Fruit fly (Drosophila melanogaster) whole organism, embryonic: Measurements from ENCODE around the gene Ppox.

Source experiments
- Abd-B ChIP-seq: fragments of 200-800 bp; sonication (Bioruptor generic); optimal IDR thresholded peaks from 2 replicates; lab custom pipeline; 2018; ENCODE audit warnings: missing biosample characterization, mild to moderate bottlenecking, missing genetic modification characterization, moderate library complexity
- Awh ChIP-seq: fragments of 200-800 bp; sonication (Bioruptor generic); IDR thresholded peaks from 2 replicates; pipeline ENCODE4, ENCODE4 v1.3.6; 2022; ENCODE audit warnings: missing biosample characterization, missing genetic modification characterization
- B-H1 ChIP-seq: fragments of 200-800 bp; sonication (Bioruptor generic); IDR thresholded peaks from 3 replicates; pipeline ENCODE4 v1.3.6; 2022; ENCODE audit warnings: missing biosample characterization, missing genetic modification characterization
- B-H2 ChIP-seq: fragments of 200-800 bp; sonication (Bioruptor generic); optimal IDR thresholded peaks from 2 replicates; lab custom pipeline; 2018; ENCODE audit warnings: missing biosample characterization, mild to moderate bottlenecking, missing genetic modification characterization
- BEAF-32 ChIP-seq: fragments of 200-800 bp; sonication (Bioruptor generic); optimal IDR thresholded peaks from 3 replicates; lab custom pipeline; 2017; ENCODE audit warnings: missing biosample characterization, missing genetic modification characterization, mild to moderate bottlenecking, moderate library complexity, missing genetic modification reagents
- Bdp1 ChIP-seq: fragments of 200-800 bp; sonication (Bioruptor generic); optimal IDR thresholded peaks from 3 replicates; lab custom pipeline; 2016; ENCODE audit warnings: missing biosample characterization, missing genetic modification characterization
- BtbVII ChIP-seq: fragments of 200-800 bp; sonication (Bioruptor generic); optimal IDR thresholded peaks from 3 replicates; lab custom pipeline; 2017; ENCODE audit warnings: missing biosample characterization, mild to moderate bottlenecking, missing genetic modification characterization
- CG10979 ChIP-seq: fragments of 200-800 bp; sonication (Bioruptor generic); optimal IDR thresholded peaks from 2 replicates; lab custom pipeline; 2018; ENCODE audit warnings: missing biosample characterization, mild to moderate bottlenecking, missing genetic modification characterization, moderate library complexity
- CG12942 ChIP-seq: fragments of 200-800 bp; sonication (Bioruptor generic); optimal IDR thresholded peaks from 3 replicates; lab custom pipeline; 2016; ENCODE audit warnings: missing biosample characterization, missing genetic modification characterization
- CG14014 ChIP-seq: fragments of 200-800 bp; sonication (Bioruptor generic); IDR thresholded peaks from 2 replicates; pipeline ENCODE4 v1.3.6; 2022; ENCODE audit warnings: missing biosample characterization, missing genetic modification characterization
- CG17802 ChIP-seq: fragments of 200-800 bp; sonication (Bioruptor generic); optimal IDR thresholded peaks from 2 replicates; lab custom pipeline; 2018; ENCODE audit warnings: missing biosample characterization, mild to moderate bottlenecking, missing genetic modification characterization, moderate library complexity
- CG17829 ChIP-seq: fragments of 200-800 bp; optimal IDR thresholded peaks from 2 replicates; lab custom pipeline; 2019; ENCODE audit warnings: missing biosample characterization, mild to moderate bottlenecking, missing genetic modification characterization, moderate library complexity
- CG18262 ChIP-seq: fragments of 200-800 bp; optimal IDR thresholded peaks from 3 replicates; lab custom pipeline; 2019; ENCODE audit warnings: missing biosample characterization, mild to moderate bottlenecking, missing genetic modification characterization, moderate library complexity
- CG2120 ChIP-seq: fragments of 200-800 bp; sonication (Bioruptor generic); optimal IDR thresholded peaks from 3 replicates; lab custom pipeline; 2016; ENCODE audit warnings: missing biosample characterization, missing genetic modification characterization
- CG3281 ChIP-seq: fragments of 200-800 bp; sonication (Bioruptor generic); optimal IDR thresholded peaks from 3 replicates; lab custom pipeline; 2017; ENCODE audit warnings: missing biosample characterization, mild to moderate bottlenecking, missing genetic modification characterization
- CG4820 ChIP-seq: fragments of 200-800 bp; sonication (Bioruptor generic); optimal IDR thresholded peaks from 3 replicates; lab custom pipeline; 2016; ENCODE audit warnings: missing biosample characterization, missing genetic modification characterization
- CG7745 ChIP-seq: fragments of 200-800 bp; sonication (Bioruptor generic); optimal IDR thresholded peaks from 2 replicates; lab custom pipeline; 2018; ENCODE audit warnings: missing biosample characterization, mild to moderate bottlenecking, missing genetic modification characterization, moderate library complexity
- CG8765 ChIP-seq: fragments of 200-800 bp; sonication (Bioruptor generic); IDR thresholded peaks from 2 replicates; pipeline ENCODE4 v1.3.6; 2022; ENCODE audit warnings: missing biosample characterization, missing genetic modification characterization
- D19A ChIP-seq: fragments of 200-800 bp; optimal IDR thresholded peaks from 3 replicates; lab custom pipeline; 2019; ENCODE audit warnings: missing biosample characterization, mild to moderate bottlenecking, missing genetic modification characterization, moderate library complexity
- D19B ChIP-seq: fragments of 200-800 bp; sonication (Bioruptor generic); optimal IDR thresholded peaks from 2 replicates; lab custom pipeline; 2017; ENCODE audit warnings: missing biosample characterization, mild to moderate bottlenecking, missing genetic modification characterization
- E2f1 ChIP-seq: fragments of 200-800 bp; sonication (Bioruptor generic); IDR thresholded peaks from 2 replicates; pipeline ENCODE4 v1.3.6; 2022; ENCODE audit warnings: missing biosample characterization, missing genetic modification characterization
- Fer1 ChIP-seq: fragments of 200-800 bp; sonication (Bioruptor generic); optimal IDR thresholded peaks from 2 replicates; lab custom pipeline; 2017; ENCODE audit warnings: missing biosample characterization, mild to moderate bottlenecking, missing genetic modification characterization
- Fer3 ChIP-seq: fragments of 200-800 bp; sonication (Bioruptor generic); optimal IDR thresholded peaks from 2 replicates; lab custom pipeline; 2018; ENCODE audit warnings: missing biosample characterization, mild to moderate bottlenecking, missing genetic modification characterization, moderate library complexity
- Hmr ChIP-seq: fragments of 200-800 bp; sonication (Bioruptor generic); optimal IDR thresholded peaks from 3 replicates; lab custom pipeline; 2017; ENCODE audit warnings: mild to moderate bottlenecking, missing biosample characterization, missing genetic modification reagents, missing genetic modification characterization
- Hmx ChIP-seq: fragments of 200-800 bp; sonication (Bioruptor generic); optimal IDR thresholded peaks from 2 replicates; lab custom pipeline; 2016; ENCODE audit warnings: missing biosample characterization, missing genetic modification characterization
- MTF-1 ChIP-seq: fragments of 200-800 bp; sonication (Bioruptor generic); optimal IDR thresholded peaks from 2 replicates; lab custom pipeline; 2018; ENCODE audit warnings: missing biosample characterization, mild to moderate bottlenecking, missing genetic modification characterization, borderline replicate concordance
- Mes4 ChIP-seq: fragments of 200-800 bp; sonication (Bioruptor generic); optimal IDR thresholded peaks from 2 replicates; lab custom pipeline; 2016; ENCODE audit warnings: missing biosample characterization, missing genetic modification characterization
- NC2β ChIP-seq: fragments of 200-800 bp; sonication (Bioruptor generic); optimal IDR thresholded peaks from 2 replicates; lab custom pipeline; 2016; ENCODE audit warnings: missing biosample characterization, missing genetic modification characterization
- Neu2 ChIP-seq: fragments of 200-800 bp; sonication (Bioruptor generic); optimal IDR thresholded peaks from 3 replicates; lab custom pipeline; 2016; ENCODE audit warnings: missing biosample characterization, missing genetic modification characterization, borderline replicate concordance
- Optix ChIP-seq: fragments of 200-800 bp; sonication (Bioruptor generic); IDR thresholded peaks from 3 replicates; pipeline ENCODE4 v1.3.6; 2022; ENCODE audit warnings: missing biosample characterization, missing genetic modification characterization
- TFAM ChIP-seq: fragments of 200-800 bp; sonication (Bioruptor generic); optimal IDR thresholded peaks from 2 replicates; lab custom pipeline; 2017; ENCODE audit warnings: missing biosample characterization, missing genetic modification characterization, inconsistent platforms
- Taf1 ChIP-seq: fragments of 200-800 bp; sonication (Bioruptor generic); IDR thresholded peaks from 2 replicates; pipeline ENCODE4 v1.3.6; 2022; ENCODE audit warnings: missing biosample characterization, missing genetic modification characterization
- Trl ChIP-seq, 3 experiments: fragments of >200 bp in 2 of 3; fragments of 200-800 bp in 1 of 3; sonication (Bioruptor generic) in 1 of 3; optimal IDR thresholded peaks; 2 replicates in 1 of 3; 3 replicates in 2 of 3; lab custom pipeline; 2016 to 2017; ENCODE audit warnings: missing biosample characterization in 1 of 3, missing genetic modification characterization in 1 of 3
- abd-A ChIP-seq: fragments of 200-800 bp; sonication (Bioruptor generic); optimal IDR thresholded peaks from 3 replicates; lab custom pipeline; 2019; ENCODE audit warnings: missing biosample characterization, mild to moderate bottlenecking, missing genetic modification characterization, moderate library complexity
- ase ChIP-seq: fragments of 200-800 bp; sonication (Bioruptor generic); IDR thresholded peaks from 3 replicates; pipeline ENCODE4 v1.3.6; 2022; ENCODE audit warnings: missing biosample characterization, missing genetic modification characterization
- bigmax ChIP-seq: fragments of 200-800 bp; sonication (Bioruptor generic); optimal IDR thresholded peaks from 2 replicates; lab custom pipeline; 2018; ENCODE audit warnings: missing biosample characterization, mild to moderate bottlenecking, missing genetic modification characterization
- cad ChIP-seq: fragments of >200 bp; optimal IDR thresholded peaks from 2 replicates; lab custom pipeline; 2017; ENCODE audit warnings: missing biosample characterization, missing genetic modification characterization
- caup ChIP-seq: fragments of 200-800 bp; sonication (Bioruptor generic); optimal IDR thresholded peaks from 3 replicates; lab custom pipeline; 2017; ENCODE audit warnings: missing biosample characterization, mild to moderate bottlenecking, missing genetic modification characterization, moderate library complexity; ENCODE audit not compliant: severe bottlenecking
- chif ChIP-seq, 2 experiments: fragments of 200-800 bp; sonication (Bioruptor generic); optimal IDR thresholded peaks; 3 replicates each; lab custom pipeline; 2016; ENCODE audit warnings: missing biosample characterization in 2 of 2, missing genetic modification characterization in 2 of 2
- dpn ChIP-seq, 2 experiments: fragments of 200-800 bp; sonication (Bioruptor generic); optimal IDR thresholded peaks; 3 replicates each; lab custom pipeline; 2016; ENCODE audit warnings: missing biosample characterization in 2 of 2, missing genetic modification characterization in 2 of 2
- ewg ChIP-seq: fragments of 200-800 bp; sonication (Bioruptor generic); optimal IDR thresholded peaks from 3 replicates; lab custom pipeline; 2017; ENCODE audit warnings: mild to moderate bottlenecking, missing biosample characterization, missing genetic modification reagents, missing genetic modification characterization
- gcm ChIP-seq: fragments of 200-800 bp; sonication (Bioruptor generic); optimal IDR thresholded peaks from 2 replicates; lab custom pipeline; 2019; ENCODE audit warnings: missing biosample characterization, mild to moderate bottlenecking, missing genetic modification characterization, moderate library complexity
- her ChIP-seq: fragments of 200-800 bp; sonication (Bioruptor generic); optimal IDR thresholded peaks from 2 replicates; lab custom pipeline; 2016; ENCODE audit warnings: missing biosample characterization, missing genetic modification characterization
- ken ChIP-seq: fragments of 200-800 bp; sonication (Bioruptor generic); IDR thresholded peaks from 3 replicates; pipeline ENCODE4 v1.3.6; 2022; ENCODE audit warnings: missing biosample characterization, missing genetic modification characterization
- maf-S ChIP-seq: fragments of 200-800 bp; sonication (Bioruptor generic); optimal IDR thresholded peaks from 2 replicates; lab custom pipeline; 2016; ENCODE audit warnings: missing biosample characterization, missing genetic modification characterization
- peb ChIP-seq: fragments of 200-800 bp; sonication (Bioruptor generic); IDR thresholded peaks from 2 replicates; pipeline ENCODE4 v1.3.6; 2022; ENCODE audit warnings: missing biosample characterization, missing genetic modification characterization
- sens ChIP-seq: fragments of 200-800 bp; sonication (Bioruptor generic); peaks from one replicate; lab custom pipeline; 2016; ENCODE audit warnings: missing biosample characterization, missing genetic modification characterization
- sim ChIP-seq: fragments of 200-800 bp; sonication (Bioruptor generic); IDR thresholded peaks from 2 replicates; pipeline ENCODE4 v1.3.6; 2022; ENCODE audit warnings: missing biosample characterization, missing genetic modification characterization
- sqz ChIP-seq: fragments of 200-800 bp; sonication (Bioruptor generic); optimal IDR thresholded peaks from 3 replicates; lab custom pipeline; 2018; ENCODE audit warnings: missing biosample characterization, mild to moderate bottlenecking, missing genetic modification characterization
- stc ChIP-seq: fragments of 200-800 bp; sonication (Bioruptor generic); IDR thresholded peaks from 2 replicates; pipeline ENCODE4 v1.3.6; 2022; ENCODE audit warnings: missing biosample characterization, missing genetic modification characterization
- tio ChIP-seq: fragments of 200-800 bp; sonication (Bioruptor generic); optimal IDR thresholded peaks from 2 replicates; lab custom pipeline; 2017; ENCODE audit warnings: missing biosample characterization, missing genetic modification characterization, inconsistent platforms

Ppox gene

dm6 chr3R:24654770-24655322 lies 6.8 kb downstream of the Ppox start, which contains the start of the genes CG31125 and CG6695 (continued):
- TF ChIP-seq CG10979 (no peak), CG4820 (GFP tag; lab: Kevin White, UChicago) (no peak), CG3281 (GFP tag; lab: Kevin White, UChicago) (peak; percentile 31), stc (GFP tag; lab: Robert Waterston, UW) (no peak), MTF-1 (GFP tag; lab: Kevin White, UChicago) (no peak), Mes4 (GFP tag; lab: Kevin White, UChicago) (peak; percentile 0), D19A (tag; lab: Kevin White, UChicago) (no peak), Bdp1 (peak; percentile 25), cad (GFP tag; lab: Kevin White, UChicago) (no peak), CG8765 (GFP tag; lab: Robert Waterston, UW) (no peak), E2f1 (GFP tag; lab: Robert Waterston, UW) (no peak), Neu2 (GFP tag; lab: Kevin White, UChicago) (peak; percentile 79), Abd-B (GFP tag; lab: Kevin White, UChicago) (peak; percentile 63), D19B (GFP tag; lab: Kevin White, UChicago) (no peak), CG7745 (tag; lab: Kevin White, UChicago) (no peak), sens (no peak), gcm (no peak), ewg (GFP tag; lab: Kevin White, UChicago) (peak; percentile 98), dpn (GFP tag; optimal IDR thresholded peaks at IDR 0.05; lab: Kevin White, UChicago) (peak; percentile 65 to 67), CG17829 (tag; lab: Kevin White, UChicago) (peak; percentile 60), CG12942 (GFP tag; lab: Kevin White, UChicago) (peak; percentile 21), tio (no peak), CG18262 (tag; lab: Kevin White, UChicago) (peak; percentile 56), peb (GFP tag; lab: Robert Waterston, UW) (no peak), her (GFP tag; lab: Kevin White, UChicago) (peak; percentile 53), Taf1 (GFP tag; lab: Robert Waterston, UW) (no peak), Awh (GFP tag; lab: Robert Waterston, UW) (no peak), sim (no peak), TFAM (no peak), Hmx (GFP tag; lab: Kevin White, UChicago) (no peak), sqz (GFP tag; lab: Kevin White, UChicago) (no peak), CG14014 (GFP tag; lab: Robert Waterston, UW) (no peak), Hmr (GFP tag; lab: Kevin White, UChicago) (no peak), CG2120 (GFP tag; lab: Kevin White, UChicago) (peak; percentile 81), abd-A (tag; lab: Kevin White, UChicago) (no peak), NC2β (GFP tag; lab: Kevin White, UChicago) (peak; percentile 56), BEAF-32 (GFP tag; lab: Kevin White, UChicago) (peak; percentile 94), chif (GFP tag; optimal IDR thresholded peaks at IDR 0.05; lab: Kevin White, UChicago) (peak; percentile 44 to 65), Fer1 (peak; percentile 45), Trl (optimal IDR thresholded peaks at IDR 0.05; lab: Kevin White, UChicago) (no peak), Trl (GFP tag; optimal IDR thresholded peaks at IDR 0.05; lab: Kevin White, UChicago) (peak; percentile 67), CG17802 (no peak), Optix (no peak), Fer3 (tag; lab: Kevin White, UChicago) (no peak), B-H1 (GFP tag; lab: Robert Waterston, UW) (no peak), B-H2 (peak; percentile 63), ase (GFP tag; lab: Robert Waterston, UW) (no peak), caup (GFP tag; lab: Kevin White, UChicago) (peak; percentile 27), bigmax (GFP tag; lab: Kevin White, UChicago) (no peak), ken (GFP tag; lab: Robert Waterston, UW) (peak; percentile 46; the same call in 1 of the 3 replicates), maf-S (GFP tag; lab: Kevin White, UChicago) (peak; percentile 64), BtbVII (no peak)
